Fruit fly (Drosophila melanogaster) whole organism, embryonic: Measurements from ENCODE around the gene Rpn11.

Experiments used
- Adf1 ChIP-seq: fragments of 200-800 bp; sonication (Bioruptor generic); IDR thresholded peaks from 2 replicates; pipeline ENCODE4 v1.3.6; 2022; ENCODE audit warnings: missing biosample characterization, missing genetic modification characterization
- Atf6 ChIP-seq: fragments of 200-800 bp; sonication (Bioruptor generic); IDR thresholded peaks from 2 replicates; pipeline ENCODE4 v1.3.6; 2022; ENCODE audit warnings: missing biosample characterization, missing genetic modification characterization
- CG13287 ChIP-seq: fragments of 200-800 bp; sonication (Bioruptor generic); IDR thresholded peaks from 2 replicates; pipeline ENCODE4 v1.3.6; 2022; ENCODE audit warnings: missing biosample characterization, missing genetic modification characterization; ENCODE audit not compliant: partially characterized antibody
- CG13424 ChIP-seq: fragments of 200-800 bp; sonication (Bioruptor generic); optimal IDR thresholded peaks from 2 replicates; lab custom pipeline; 2019; ENCODE audit warnings: missing biosample characterization, mild to moderate bottlenecking, missing genetic modification characterization, moderate library complexity
- CG15011 ChIP-seq: fragments of 200-800 bp; sonication (Bioruptor generic); optimal IDR thresholded peaks from 3 replicates; lab custom pipeline; 2018; ENCODE audit warnings: missing biosample characterization, mild to moderate bottlenecking, missing genetic modification characterization
- CG15601 ChIP-seq: fragments of 200-800 bp; sonication (Bioruptor generic); optimal IDR thresholded peaks from 3 replicates; lab custom pipeline; 2019; ENCODE audit warnings: missing biosample characterization, mild to moderate bottlenecking, missing genetic modification characterization, moderate library complexity
- CG17802 ChIP-seq: fragments of 200-800 bp; sonication (Bioruptor generic); optimal IDR thresholded peaks from 2 replicates; lab custom pipeline; 2018; ENCODE audit warnings: missing biosample characterization, mild to moderate bottlenecking, missing genetic modification characterization, moderate library complexity
- CG2875 ChIP-seq: fragments of 200-800 bp; sonication (Bioruptor generic); optimal IDR thresholded peaks from 2 replicates; lab custom pipeline; 2017; ENCODE audit warnings: missing biosample characterization, mild to moderate bottlenecking, missing genetic modification characterization, missing genetic modification reagents
- CG34376 ChIP-seq: fragments of 200-800 bp; sonication (Bioruptor generic); optimal IDR thresholded peaks from 2 replicates; lab custom pipeline; 2018; ENCODE audit warnings: missing biosample characterization, mild to moderate bottlenecking, missing genetic modification characterization
- CG3838 ChIP-seq: fragments of 200-800 bp; sonication (Bioruptor generic); optimal IDR thresholded peaks from 3 replicates; lab custom pipeline; 2016; ENCODE audit warnings: missing biosample characterization, missing genetic modification characterization
- CG5180 ChIP-seq: fragments of 200-800 bp; sonication (Bioruptor generic); optimal IDR thresholded peaks from 3 replicates; lab custom pipeline; 2017; ENCODE audit warnings: missing biosample characterization, missing genetic modification characterization, mild to moderate bottlenecking, moderate library complexity, missing genetic modification reagents
- CG6175 ChIP-seq: fragments of 200-800 bp; sonication (Bioruptor generic); IDR thresholded peaks from 3 replicates; pipeline ENCODE4 v1.3.6; 2022; ENCODE audit warnings: missing biosample characterization, missing genetic modification characterization
- CG6765 ChIP-seq: fragments of 200-800 bp; sonication (Bioruptor generic); optimal IDR thresholded peaks from 3 replicates; lab custom pipeline; 2017; ENCODE audit warnings: missing biosample characterization, mild to moderate bottlenecking, missing genetic modification characterization
- CG7357 ChIP-seq: fragments of 200-800 bp; sonication (Bioruptor generic); IDR thresholded peaks from 3 replicates; pipeline ENCODE4 v1.3.6; 2022; ENCODE audit warnings: missing biosample characterization, missing genetic modification characterization
- CG7556 ChIP-seq: fragments of 200-800 bp; sonication (Bioruptor generic); optimal IDR thresholded peaks from 2 replicates; lab custom pipeline; 2017; ENCODE audit warnings: missing biosample characterization, mild to moderate bottlenecking, missing genetic modification characterization
- CG9437 ChIP-seq: fragments of 200-800 bp; sonication (Bioruptor generic); optimal IDR thresholded peaks from 2 replicates; lab custom pipeline; 2018; ENCODE audit warnings: missing biosample characterization, mild to moderate bottlenecking, missing genetic modification characterization
- CG9797 ChIP-seq: fragments of 200-800 bp; sonication (Bioruptor generic); optimal IDR thresholded peaks from 3 replicates; lab custom pipeline; 2018; ENCODE audit warnings: missing biosample characterization, mild to moderate bottlenecking, missing genetic modification characterization
- CHES-1-like ChIP-seq: fragments of 200-800 bp; sonication (Bioruptor generic); optimal IDR thresholded peaks from 2 replicates; lab custom pipeline; 2016; ENCODE audit warnings: missing biosample characterization, missing genetic modification characterization
- Camta ChIP-seq: fragments of 200-800 bp; sonication (Bioruptor generic); optimal IDR thresholded peaks from 2 replicates; lab custom pipeline; 2016; ENCODE audit warnings: missing biosample characterization, missing genetic modification characterization
- D ChIP-seq, 2 experiments: fragments of 200-800 bp in 1 of 2; fragments of >200 bp in 1 of 2; sonication (Bioruptor generic) in 1 of 2; optimal IDR thresholded peaks; 2 replicates in 1 of 2; 3 replicates in 1 of 2; lab custom pipeline; 2017; ENCODE audit warnings: mild to moderate bottlenecking in 1 of 2, missing biosample characterization in 1 of 2, missing genetic modification characterization in 1 of 2, missing genetic modification reagents in 1 of 2
- Dek ChIP-seq: fragments of 200-800 bp; sonication (Bioruptor generic); optimal IDR thresholded peaks from 3 replicates; lab custom pipeline; 2019; ENCODE audit warnings: missing biosample characterization, mild to moderate bottlenecking, missing genetic modification characterization, moderate library complexity
- E2f1 ChIP-seq: fragments of 200-800 bp; sonication (Bioruptor generic); IDR thresholded peaks from 2 replicates; pipeline ENCODE4 v1.3.6; 2022; ENCODE audit warnings: missing biosample characterization, missing genetic modification characterization
- Elba2 ChIP-seq: fragments of 200-800 bp; sonication (Bioruptor generic); optimal IDR thresholded peaks from 3 replicates; lab custom pipeline; 2016; ENCODE audit warnings: missing biosample characterization, missing genetic modification characterization
- Fer1 ChIP-seq: fragments of 200-800 bp; sonication (Bioruptor generic); optimal IDR thresholded peaks from 2 replicates; lab custom pipeline; 2017; ENCODE audit warnings: missing biosample characterization, mild to moderate bottlenecking, missing genetic modification characterization
- HLH4C ChIP-seq: fragments of 200-800 bp; sonication (Bioruptor generic); IDR thresholded peaks from 3 replicates; pipeline ENCODE4 v1.3.6; 2022; ENCODE audit warnings: missing biosample characterization, missing genetic modification characterization; ENCODE audit not compliant: partially characterized antibody
- HLH54F ChIP-seq: fragments of 200-800 bp; sonication (Bioruptor generic); optimal IDR thresholded peaks from 3 replicates; lab custom pipeline; 2016; ENCODE audit warnings: missing biosample characterization, missing genetic modification characterization
- MBD-R2 ChIP-seq: fragments of 200-800 bp; sonication (Bioruptor generic); IDR thresholded peaks from 2 replicates; pipeline ENCODE4 v1.3.6; 2022; ENCODE audit warnings: missing biosample characterization, missing genetic modification characterization
- Mrtf ChIP-seq: fragments of 200-800 bp; sonication (Bioruptor generic); IDR thresholded peaks from 3 replicates; pipeline ENCODE4 v1.3.6; 2022; ENCODE audit warnings: missing biosample characterization, missing genetic modification characterization
- Poxn ChIP-seq: fragments of 200-800 bp; sonication (Bioruptor generic); IDR thresholded peaks from 2 replicates; pipeline ENCODE4 v1.3.6; 2022; ENCODE audit warnings: missing biosample characterization, missing genetic modification characterization
- Sry-δ ChIP-seq: fragments of 200-800 bp; sonication (Bioruptor generic); optimal IDR thresholded peaks from 2 replicates; lab custom pipeline; 2016; ENCODE audit warnings: missing biosample characterization, missing genetic modification characterization
- Stat92E ChIP-seq, 3 experiments: fragments of >200 bp in 2 of 3; fragments of 200-800 bp in 1 of 3; sonication (Bioruptor generic) in 1 of 3; optimal IDR thresholded peaks; 2 replicates each; lab custom pipeline; 2017 to 2019; ENCODE audit warnings: missing biosample characterization in 3 of 3, missing genetic modification characterization in 3 of 3, mild to moderate bottlenecking in 1 of 3, moderate library complexity in 1 of 3
- ara ChIP-seq: fragments of 200-800 bp; sonication (Bioruptor generic); IDR thresholded peaks from 2 replicates; pipeline ENCODE4 v1.3.6; 2022; ENCODE audit warnings: missing biosample characterization, missing genetic modification characterization
- ato ChIP-seq: fragments of 200-800 bp; sonication (Bioruptor generic); IDR thresholded peaks from 2 replicates; pipeline ENCODE4 v1.3.6; 2022; ENCODE audit warnings: missing biosample characterization, missing genetic modification characterization; ENCODE audit not compliant: partially characterized antibody
- bbx ChIP-seq: fragments of 200-800 bp; sonication (Bioruptor generic); IDR thresholded peaks from 2 replicates; pipeline ENCODE4 v1.3.6; 2022; ENCODE audit warnings: missing biosample characterization, missing genetic modification characterization; ENCODE audit not compliant: partially characterized antibody
- cad ChIP-seq: fragments of >200 bp; optimal IDR thresholded peaks from 2 replicates; lab custom pipeline; 2017; ENCODE audit warnings: missing biosample characterization, missing genetic modification characterization
- chn ChIP-seq: fragments of 200-800 bp; sonication (Bioruptor generic); optimal IDR thresholded peaks from 2 replicates; lab custom pipeline; 2016; ENCODE audit warnings: missing biosample characterization, missing genetic modification characterization
- dm ChIP-seq: fragments of 200-800 bp; sonication (Bioruptor generic); optimal IDR thresholded peaks from 3 replicates; lab custom pipeline; 2016; ENCODE audit warnings: missing biosample characterization, missing genetic modification characterization
- kay ChIP-seq: fragments of 200-800 bp; sonication (Bioruptor generic); optimal IDR thresholded peaks from 2 replicates; lab custom pipeline; 2016; ENCODE audit warnings: missing biosample characterization, missing genetic modification characterization
- nau ChIP-seq: fragments of 200-800 bp; sonication (Bioruptor generic); optimal IDR thresholded peaks from 3 replicates; lab custom pipeline; 2017; ENCODE audit warnings: missing biosample characterization, mild to moderate bottlenecking, missing genetic modification characterization, missing genetic modification reagents
- nom ChIP-seq: fragments of 200-800 bp; sonication (Bioruptor generic); optimal IDR thresholded peaks from 2 replicates; lab custom pipeline; 2017; ENCODE audit warnings: missing biosample characterization, missing genetic modification characterization, mild to moderate bottlenecking, moderate library complexity, missing genetic modification reagents
- org-1 ChIP-seq: fragments of 200-800 bp; sonication (Bioruptor generic); optimal IDR thresholded peaks from 2 replicates; lab custom pipeline; 2017; ENCODE audit warnings: missing biosample characterization, missing genetic modification characterization
- prd ChIP-seq, 3 experiments: fragments of >200 bp in 2 of 3; fragments of 200-800 bp in 1 of 3; sonication (Bioruptor generic) in 1 of 3; optimal IDR thresholded peaks in 2 of 3; IDR thresholded peaks in 1 of 3; 2 replicates in 2 of 3; 3 replicates in 1 of 3; pipeline versions ENCODE4 v1.3.6 to Lab custom; 2017 to 2022; ENCODE audit warnings: missing biosample characterization in 1 of 3, missing genetic modification characterization in 1 of 3
- pros ChIP-seq: fragments of 200-800 bp; sonication (Bioruptor generic); optimal IDR thresholded peaks from 3 replicates; lab custom pipeline; 2019; ENCODE audit warnings: missing biosample characterization, mild to moderate bottlenecking, missing genetic modification characterization, moderate library complexity
- schlank ChIP-seq: fragments of 200-800 bp; sonication (Bioruptor generic); optimal IDR thresholded peaks from 2 replicates; lab custom pipeline; 2018; ENCODE audit warnings: missing biosample characterization, mild to moderate bottlenecking, missing genetic modification characterization
- sens-2 ChIP-seq: fragments of 200-800 bp; sonication (Bioruptor generic); IDR thresholded peaks from 2 replicates; pipeline ENCODE4 v1.3.6; 2022; ENCODE audit warnings: missing biosample characterization, missing genetic modification characterization
- sna ChIP-seq: fragments of 200-800 bp; sonication (Bioruptor generic); IDR thresholded peaks from 2 replicates; pipeline ENCODE4 v1.3.6; 2022; ENCODE audit warnings: missing biosample characterization, missing genetic modification characterization; ENCODE audit not compliant: partially characterized antibody
- tgo ChIP-seq: fragments of 200-800 bp; sonication (Bioruptor generic); IDR thresholded peaks from 3 replicates; pipeline ENCODE4 v1.3.6; 2022; ENCODE audit warnings: missing biosample characterization, missing genetic modification characterization
- toy ChIP-seq: fragments of 200-800 bp; sonication (Bioruptor generic); IDR thresholded peaks from 2 replicates; pipeline ENCODE4 v1.3.6; 2022; ENCODE audit warnings: missing biosample characterization, missing genetic modification characterization

Rpn11 gene

DNA sequence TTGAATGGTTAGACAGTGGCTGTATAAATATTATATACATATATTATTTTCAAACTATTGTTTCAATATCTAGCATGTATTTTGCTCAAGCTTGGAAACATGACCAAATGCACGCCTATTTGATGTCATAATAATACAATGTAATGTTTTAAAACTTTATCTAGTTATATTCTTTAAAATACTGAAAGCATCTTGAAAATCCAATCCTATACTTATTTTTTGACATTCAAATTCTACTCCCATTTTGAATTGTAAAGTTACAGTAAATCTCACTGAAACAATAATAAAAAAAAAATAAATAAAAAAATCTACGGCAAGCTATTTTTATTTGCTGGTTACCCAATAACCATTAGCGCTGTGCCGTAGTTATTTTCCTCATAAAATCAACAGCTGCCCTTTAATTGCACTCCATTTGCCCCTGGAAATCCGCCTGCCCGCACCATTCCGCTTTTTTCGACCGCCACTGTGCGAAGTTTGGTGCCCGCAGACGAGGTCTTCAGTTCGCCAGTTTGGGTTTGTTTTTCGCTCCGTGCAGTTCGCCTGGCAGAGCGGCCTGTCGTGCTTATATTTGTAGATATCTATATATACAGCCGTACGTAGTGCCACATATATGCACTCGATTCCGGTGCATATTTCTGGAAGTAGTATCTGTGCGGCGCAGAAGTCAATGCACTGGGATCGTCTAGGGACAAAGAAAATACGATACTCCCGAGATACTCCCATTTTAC is 14.5 kb downstream of the Rpn11 start (continued):
- TF ChIP-seq CG13424 (tag; lab: Kevin White, UChicago) (peak; percentile 70), CG2875 (GFP tag; lab: Kevin White, UChicago) (peak; percentile 2), CHES-1-like (no peak), cad (GFP tag; lab: Kevin White, UChicago) (no peak), nau (GFP tag; lab: Kevin White, UChicago) (peak; percentile 16), ato (GFP tag; lab: Robert Waterston, UW) (no peak), HLH54F (GFP tag; lab: Kevin White, UChicago) (no peak), CG17802 (tag; lab: Kevin White, UChicago) (no peak), CG9437 (GFP tag; lab: Kevin White, UChicago) (peak; percentile 74), org-1 (GFP tag; lab: Kevin White, UChicago) (peak; percentile 29), Stat92E (GFP tag; optimal IDR thresholded peaks at IDR 0.05; lab: Kevin White, UChicago) (no peak), Poxn (GFP tag; lab: Robert Waterston, UW) (no peak), CG5180 (peak; percentile 26), sna (GFP tag; lab: Robert Waterston, UW) (no peak), dm (GFP tag; lab: Kevin White, UChicago) (no peak), CG7556 (GFP tag; lab: Kevin White, UChicago) (peak; percentile 78), CG13287 (no peak), CG34376 (GFP tag; lab: Kevin White, UChicago) (no peak), HLH4C (GFP tag; lab: Robert Waterston, UW) (no peak), kay (GFP tag; lab: Kevin White, UChicago) (no peak), Mrtf (no peak), tgo (GFP tag; lab: Robert Waterston, UW) (peak; percentile 44; the same call in 1 of the 3 replicates), MBD-R2 (GFP tag; lab: Robert Waterston, UW) (no peak), schlank (tag; lab: Kevin White, UChicago) (no peak), CG15601 (tag; lab: Kevin White, UChicago) (peak; percentile 18), Fer1 (GFP tag; lab: Kevin White, UChicago) (peak; percentile 26), Sry-δ (GFP tag; lab: Kevin White, UChicago) (no peak), Atf6 (peak; percentile 61; the same call in 1 of the 2 replicates), pros (GFP tag; lab: Kevin White, UChicago) (no peak), CG15011 (GFP tag; lab: Kevin White, UChicago) (peak; percentile 21), bbx (GFP tag; lab: Robert Waterston, UW) (peak; percentile 46), D (optimal IDR thresholded peaks at IDR 0.05; lab: Kevin White, UChicago) (no peak), D (GFP tag; optimal IDR thresholded peaks at IDR 0.05; lab: Kevin White, UChicago) (peak; percentile 50), nom (GFP tag; lab: Kevin White, UChicago) (peak; percentile 52), chn (peak; percentile 51), sens-2 (GFP tag; lab: Robert Waterston, UW) (peak; percentile 56), toy (GFP tag; lab: Robert Waterston, UW) (no peak), CG6765 (GFP tag; lab: Kevin White, UChicago) (peak; percentile 26), CG9797 (GFP tag; lab: Kevin White, UChicago) (no peak), CG3838 (no peak), E2f1 (GFP tag; lab: Robert Waterston, UW) (peak; percentile 34), ara (GFP tag; lab: Robert Waterston, UW) (peak; percentile 53; the same call in 1 of the 2 replicates), CG6175 (no peak), Adf1 (GFP tag; lab: Robert Waterston, UW) (no peak), prd (optimal IDR thresholded peaks at IDR 0.05; lab: Kevin White, UChicago) (no peak), prd (GFP tag; IDR thresholded peaks at IDR 0.05; lab: Robert Waterston, UW) (peak; percentile 61; the same call in 1 of the 3 replicates), CG7357 (GFP tag; lab: Robert Waterston, UW) (no peak), Elba2 (GFP tag; lab: Kevin White, UChicago) (no peak), Camta (GFP tag; lab: Kevin White, UChicago) (peak; percentile 35), Dek (tag; lab: Kevin White, UChicago) (peak; percentile 34)
